Worm (Caenorhabditis elegans) whole organism, L4 larva: Measurements from ENCODE around the gene F08G5.3.

Source experiments
- T20F7.1 ChIP-seq: fragments of 200-800 bp; sonication (Bioruptor generic); optimal IDR thresholded peaks from 2 replicates; lab custom pipeline; 2018; ENCODE audit warnings: mild to moderate bottlenecking, missing genetic modification characterization, missing compliant biosample characterization
- T26A8.4 ChIP-seq: fragments of 200-800 bp; sonication (Bioruptor generic); IDR thresholded peaks from 2 replicates; pipeline ENCODE4 v1.3.6; 2022; ENCODE audit warnings: missing genetic modification characterization, missing compliant biosample characterization
- Y5F2A.4 ChIP-seq: fragments of 200-800 bp; sonication (Bioruptor generic); optimal IDR thresholded peaks from 2 replicates; lab custom pipeline; 2018; ENCODE audit warnings: mild to moderate bottlenecking, missing genetic modification characterization, missing compliant biosample characterization
- Y75B8A.6 ChIP-seq: fragments of 200-800 bp; sonication (Bioruptor generic); IDR thresholded peaks from 2 replicates; pipeline ENCODE4 v1.3.6; 2022; ENCODE audit warnings: missing genetic modification reagents, missing genetic modification characterization, missing compliant biosample characterization
- aha-1 ChIP-seq: fragments of 150-350 bp; peaks from one replicate; lab custom pipeline; 2014; ENCODE audit warnings: missing biosample characterization, missing genetic modification characterization
- aly-2 ChIP-seq: sonication (generic microtip); optimal IDR thresholded peaks from 2 replicates; lab custom pipeline; 2018; ENCODE audit warnings: missing biosample characterization, missing genetic modification characterization
- ama-1 ChIP-seq: fragments of 150-350 bp; optimal IDR thresholded peaks from 2 replicates; lab custom pipeline; 2014; ENCODE audit warnings: inconsistent platforms, mixed read lengths
- arid-1 ChIP-seq: fragments of 200-800 bp; sonication (Bioruptor generic); conservative IDR thresholded peaks from 2 replicates; pipeline ENCODE4 v1.3.6; 2022; ENCODE audit warnings: missing genetic modification reagents, missing genetic modification characterization, missing compliant biosample characterization
- attf-4 ChIP-seq: sonication (generic microtip); optimal IDR thresholded peaks from 3 replicates; lab custom pipeline; 2017; ENCODE audit warnings: missing biosample characterization, missing genetic modification characterization
- ceh-32 ChIP-seq: sonication (generic microtip); optimal IDR thresholded peaks from 2 replicates; lab custom pipeline; 2016; ENCODE audit warnings: mild to moderate bottlenecking, missing genetic modification characterization, missing compliant biosample characterization; ENCODE audit not compliant: poor library complexity
- ces-1 ChIP-seq: fragments of 150-350 bp; sonication (generic microtip); optimal IDR thresholded peaks from 4 replicates; lab custom pipeline; 2014; ENCODE audit warnings: missing biosample characterization, missing genetic modification reagents, missing genetic modification characterization
- ctbp-1 ChIP-seq: fragments of 200-800 bp; sonication (Bioruptor generic); IDR thresholded peaks from 2 replicates; pipeline ENCODE4 v1.3.6; 2022; ENCODE audit warnings: missing genetic modification reagents, missing genetic modification characterization, missing compliant biosample characterization
- daf-19 ChIP-seq: fragments of 200-800 bp; sonication (Bioruptor generic); conservative IDR thresholded peaks from 2 replicates; pipeline ENCODE4 v1.3.6; 2022; ENCODE audit warnings: missing genetic modification characterization, missing compliant biosample characterization
- dmd-6 ChIP-seq: fragments of 200-800 bp; sonication (Bioruptor generic); IDR thresholded peaks from 2 replicates; pipeline ENCODE4 v1.3.6; 2022; ENCODE audit warnings: missing genetic modification reagents, missing genetic modification characterization, missing compliant biosample characterization
- dpl-1 ChIP-seq: fragments of 150-350 bp; optimal IDR thresholded peaks from 2 replicates; lab custom pipeline; 2014; ENCODE audit warnings: missing biosample characterization, missing genetic modification reagents, missing genetic modification characterization
- egl-43 ChIP-seq: fragments of 200-800 bp; sonication (Bioruptor generic); IDR thresholded peaks from 2 replicates; pipeline ENCODE4 v1.3.6; 2022; ENCODE audit warnings: missing genetic modification reagents, missing genetic modification characterization, missing compliant biosample characterization
- fkh-10 ChIP-seq: fragments of 150-350 bp; optimal IDR thresholded peaks from 2 replicates; lab custom pipeline; 2014; ENCODE audit warnings: missing biosample characterization, missing genetic modification reagents, missing genetic modification characterization
- fos-1 ChIP-seq: fragments of 150-350 bp; optimal IDR thresholded peaks from 2 replicates; lab custom pipeline; 2014; ENCODE audit warnings: missing biosample characterization, missing genetic modification characterization
- gei-8 ChIP-seq: fragments of 200-800 bp; sonication (Bioruptor generic); optimal IDR thresholded peaks from 2 replicates; lab custom pipeline; 2018; ENCODE audit warnings: mild to moderate bottlenecking, missing genetic modification characterization, missing compliant biosample characterization
- hlh-11 ChIP-seq: fragments of 200-800 bp; sonication (Bioruptor generic); optimal IDR thresholded peaks from 2 replicates; lab custom pipeline; 2018; ENCODE audit warnings: mild to moderate bottlenecking, missing genetic modification characterization, missing compliant biosample characterization
- hlh-30 ChIP-seq: sonication (generic microtip); optimal IDR thresholded peaks from 2 replicates; lab custom pipeline; 2017; ENCODE audit warnings: antibody characterized with exemption, mild to moderate bottlenecking, missing genetic modification characterization, missing compliant biosample characterization; ENCODE audit not compliant: insufficient read depth
- hmg-1.1 ChIP-seq: fragments of 200-800 bp; sonication (Bioruptor generic); IDR thresholded peaks from 2 replicates; pipeline ENCODE4 v1.3.6; 2022; ENCODE audit warnings: missing genetic modification reagents, missing genetic modification characterization, missing compliant biosample characterization
- lin-29 ChIP-seq: fragments of 200-800 bp; sonication (Bioruptor generic); IDR thresholded peaks from 2 replicates; pipeline ENCODE4 v1.3.6; 2022; ENCODE audit warnings: missing genetic modification reagents, missing genetic modification characterization, missing compliant biosample characterization
- lin-38 ChIP-seq: fragments of 200-800 bp; sonication (Bioruptor generic); IDR thresholded peaks from 2 replicates; pipeline ENCODE4 v1.3.6; 2022; ENCODE audit warnings: missing genetic modification reagents, missing genetic modification characterization, missing compliant biosample characterization
- lin-39 ChIP-seq: fragments of 150-350 bp; optimal IDR thresholded peaks from 2 replicates; lab custom pipeline; 2014; ENCODE audit warnings: missing biosample characterization, missing genetic modification reagents, missing genetic modification characterization
- lsy-2 ChIP-seq, 2 experiments: fragments of 150-350 bp in 1 of 2; sonication (generic microtip) in 1 of 2; optimal IDR thresholded peaks; 2 replicates each; lab custom pipeline; 2014 to 2017; ENCODE audit warnings: missing biosample characterization in 2 of 2, missing genetic modification characterization in 2 of 2
- mdl-1 ChIP-seq, 2 experiments: fragments of 150-350 bp in 1 of 2; sonication (generic microtip) in 1 of 2; optimal IDR thresholded peaks; 2 replicates each; lab custom pipeline; 2014 to 2017; ENCODE audit warnings: missing biosample characterization in 2 of 2, missing genetic modification characterization in 2 of 2
- mep-1 ChIP-seq: fragments of 150-350 bp; sonication (generic microtip); optimal IDR thresholded peaks from 3 replicates; lab custom pipeline; 2014; ENCODE audit warnings: missing biosample characterization, missing genetic modification characterization
- mxl-3 ChIP-seq: fragments of 200-800 bp; sonication (Bioruptor generic); optimal IDR thresholded peaks from 2 replicates; lab custom pipeline; 2018; ENCODE audit warnings: mild to moderate bottlenecking, missing genetic modification characterization, missing compliant biosample characterization
- nhr-10 ChIP-seq: fragments of 150-350 bp; optimal IDR thresholded peaks from 2 replicates; lab custom pipeline; 2014; ENCODE audit warnings: missing biosample characterization, missing genetic modification characterization
- nhr-102 ChIP-seq: sonication (generic microtip); optimal IDR thresholded peaks from 2 replicates; lab custom pipeline; 2016; ENCODE audit warnings: mild to moderate bottlenecking, missing genetic modification characterization, moderate library complexity, missing compliant biosample characterization
- nhr-11 ChIP-seq: fragments of 150-350 bp; optimal IDR thresholded peaks from 2 replicates; lab custom pipeline; 2014; ENCODE audit warnings: missing biosample characterization, missing genetic modification characterization
- nhr-237 ChIP-seq: sonication (generic microtip); optimal IDR thresholded peaks from 2 replicates; lab custom pipeline; 2017; ENCODE audit warnings: missing biosample characterization, missing genetic modification characterization
- nhr-28 ChIP-seq: fragments of 150-350 bp; optimal IDR thresholded peaks from 2 replicates; lab custom pipeline; 2014; ENCODE audit warnings: missing biosample characterization, missing genetic modification characterization
- nhr-41 ChIP-seq: fragments of 200-800 bp; sonication (Bioruptor generic); IDR thresholded peaks from 2 replicates; pipeline ENCODE4 v1.3.6; 2022; ENCODE audit warnings: missing genetic modification reagents, missing genetic modification characterization, missing compliant biosample characterization
- nhr-77 ChIP-seq: fragments of 150-350 bp; optimal IDR thresholded peaks from 2 replicates; lab custom pipeline; 2014; ENCODE audit warnings: missing biosample characterization, missing genetic modification characterization
- pha-4 ChIP-seq, 2 experiments: fragments of 150-350 bp in 1 of 2; fragments of 200-800 bp in 1 of 2; sonication (Bioruptor generic) in 1 of 2; IDR thresholded peaks in 1 of 2; optimal IDR thresholded peaks in 1 of 2; 2 replicates each; pipeline versions ENCODE4 v1.3.6 to Lab custom; 2014 to 2022; ENCODE audit warnings: missing genetic modification characterization in 2 of 2, missing genetic modification reagents in 2 of 2, missing biosample characterization in 1 of 2, missing compliant biosample characterization in 1 of 2
- rbr-2 ChIP-seq: sonication (generic microtip); optimal IDR thresholded peaks from 2 replicates; lab custom pipeline; 2016; ENCODE audit warnings: missing genotype, missing genetic modification characterization, missing compliant biosample characterization
- saeg-2 ChIP-seq: fragments of 200-800 bp; sonication (Bioruptor generic); IDR thresholded peaks from 2 replicates; pipeline ENCODE4 v1.3.6; 2022; ENCODE audit warnings: missing genetic modification reagents, missing genetic modification characterization, missing compliant biosample characterization
- sdz-12 ChIP-seq: fragments of 200-800 bp; sonication (Bioruptor generic); optimal IDR thresholded peaks from 2 replicates; lab custom pipeline; 2018; ENCODE audit warnings: mild to moderate bottlenecking, missing genetic modification characterization, missing compliant biosample characterization
- skn-1 ChIP-seq: fragments of 150-350 bp; optimal IDR thresholded peaks from 2 replicates; lab custom pipeline; 2014; ENCODE audit warnings: missing biosample characterization, missing genetic modification characterization
- snpc-4 ChIP-seq: fragments of 150-350 bp; optimal IDR thresholded peaks from 2 replicates; lab custom pipeline; 2014; ENCODE audit warnings: missing biosample characterization, missing genetic modification characterization
- tra-1 ChIP-seq: fragments of 200-800 bp; sonication (Bioruptor generic); IDR thresholded peaks from 2 replicates; pipeline ENCODE4 v1.3.6; 2022; ENCODE audit warnings: missing genetic modification reagents, missing genetic modification characterization, missing compliant biosample characterization
- unc-130 ChIP-seq: sonication (generic microtip); optimal IDR thresholded peaks from 2 replicates; lab custom pipeline; 2016; ENCODE audit warnings: missing genetic modification reagents, missing genetic modification characterization, missing compliant biosample characterization
- unc-39 ChIP-seq: sonication (generic microtip); optimal IDR thresholded peaks from 2 replicates; lab custom pipeline; 2017; ENCODE audit warnings: missing biosample characterization, missing genetic modification characterization
- vab-7 ChIP-seq: fragments of 200-800 bp; sonication (Bioruptor generic); IDR thresholded peaks from 2 replicates; pipeline ENCODE4 v1.3.6; 2022; ENCODE audit warnings: missing genetic modification reagents, missing genetic modification characterization, missing compliant biosample characterization
- zfp-2 ChIP-seq: sonication (generic microtip); optimal IDR thresholded peaks from 2 replicates; lab custom pipeline; 2016; ENCODE audit warnings: mild to moderate bottlenecking, missing genetic modification characterization, missing compliant biosample characterization
- ztf-7 ChIP-seq: fragments of 150-350 bp; optimal IDR thresholded peaks from 2 replicates; lab custom pipeline; 2014; ENCODE audit warnings: missing biosample characterization, missing genetic modification characterization

F08G5.3 gene

DNA sequence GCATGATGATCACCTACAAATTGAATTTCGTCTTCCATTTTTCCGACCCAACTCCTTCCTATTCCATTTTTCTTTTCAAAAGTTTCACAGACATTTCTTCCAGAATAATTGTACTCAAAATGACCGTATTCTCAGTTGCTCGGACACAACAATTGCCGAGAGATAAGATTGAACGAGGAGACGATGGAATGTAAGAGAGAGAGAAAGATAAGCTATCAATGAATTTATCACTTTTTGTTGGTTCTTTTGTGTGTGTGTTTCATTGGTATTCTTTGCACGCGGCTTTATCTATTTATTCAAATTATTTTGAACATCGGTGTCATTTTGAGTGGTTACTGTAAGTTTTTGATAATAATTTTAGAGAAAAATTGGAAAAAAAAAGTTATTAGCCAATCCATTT, 3.1 kb upstream of the F08G5.3 start, which contains the start of gene ugt-65 (continued):
- no peak for TF ChIP-seq snpc-4 (tag; lab: Kevin White, UChicago)
- no peak for TF ChIP-seq nhr-10
- TF ChIP-seq nhr-41 (GFP tag; lab: Robert Waterston, UW) = no peak
- TF ChIP-seq nhr-77 (tag; lab: Kevin White, UChicago) = peak; percentile 46
- no peak for TF ChIP-seq attf-4
- TF ChIP-seq hmg-1.1 (GFP tag; lab: Robert Waterston, UW) = no peak
- TF ChIP-seq mdl-1 (tag; optimal IDR thresholded peaks at IDR 0.05; lab: Kevin White, UChicago) = no peak
- TF ChIP-seq lin-38 = no peak
- no peak for TF ChIP-seq egl-43 (GFP tag; lab: Robert Waterston, UW)
- peak; percentile 72 for TF ChIP-seq nhr-28 (tag; lab: Kevin White, UChicago)
- no peak for TF ChIP-seq nhr-237
- TF ChIP-seq lsy-2 (tag; optimal IDR thresholded peaks at IDR 0.05; lab: Kevin White, UChicago) = peak in 1 of 2 experiments; percentile 17
- no peak for TF ChIP-seq sdz-12
- TF ChIP-seq hlh-30 = no peak
- TF ChIP-seq pha-4 (GFP tag; IDR thresholded peaks at IDR 0.05; lab: Robert Waterston, UW) = no peak
- TF ChIP-seq pha-4 (tag; optimal IDR thresholded peaks at IDR 0.05; lab: Kevin White, UChicago) = no peak
- TF ChIP-seq gei-8 (GFP tag; lab: Kevin White, UChicago) = no peak
- no peak for TF ChIP-seq dpl-1 (GFP tag; lab: Kevin White, UChicago)
- no peak for TF ChIP-seq lin-39
- TF ChIP-seq fos-1 (tag; lab: Kevin White, UChicago) = no peak
- no peak for TF ChIP-seq mxl-3 (GFP tag; lab: Kevin White, UChicago)
- TF ChIP-seq Y75B8A.6 (GFP tag; lab: Robert Waterston, UW) = no peak
- no peak for TF ChIP-seq aly-2 (tag; lab: Kevin White, UChicago)
- TF ChIP-seq ama-1 = no peak
- TF ChIP-seq dmd-6 (GFP tag; lab: Robert Waterston, UW) = peak; percentile 54
- no peak for TF ChIP-seq Y5F2A.4 (GFP tag; lab: Kevin White, UChicago)
- no peak for TF ChIP-seq ces-1 (GFP tag; lab: Kevin White, UChicago)
- TF ChIP-seq ceh-32 (tag; lab: Kevin White, UChicago) = no peak
- no peak for TF ChIP-seq lin-29 (GFP tag; lab: Robert Waterston, UW)
- no peak for TF ChIP-seq skn-1 (tag; lab: Kevin White, UChicago)

DNA sequence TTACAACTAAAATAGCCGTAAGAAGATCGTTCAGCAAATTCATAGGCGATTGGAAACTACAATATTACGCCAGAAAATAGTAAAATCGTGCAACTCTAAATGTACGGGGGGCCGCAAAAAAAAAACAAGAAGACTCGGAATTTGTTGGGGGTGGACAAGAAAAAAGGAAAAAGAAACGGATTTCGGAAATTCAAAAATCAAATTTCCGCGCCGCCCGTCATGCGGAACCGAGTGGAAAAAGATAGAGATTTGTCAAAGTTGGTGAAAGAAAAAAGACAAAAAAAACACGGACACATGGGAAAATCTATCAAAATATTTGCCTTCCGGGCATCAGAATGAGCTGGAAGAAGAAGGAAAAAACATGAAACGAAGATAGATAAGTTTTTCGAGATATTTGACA, 1.9 kb upstream of the F08G5.3 start:
- TF ChIP-seq fkh-10 (GFP tag; lab: Kevin White, UChicago) (peak; percentile 54), Y75B8A.6 (GFP tag; lab: Robert Waterston, UW) (no peak), nhr-10 (no peak), mep-1 (tag; lab: Kevin White, UChicago) (peak; percentile 14), tra-1 (no peak), mxl-3 (GFP tag; lab: Kevin White, UChicago) (no peak), arid-1 (no peak), daf-19 (no peak), unc-130 (GFP tag; lab: Kevin White, UChicago) (no peak), nhr-102 (tag; lab: Kevin White, UChicago) (no peak)

DNA sequence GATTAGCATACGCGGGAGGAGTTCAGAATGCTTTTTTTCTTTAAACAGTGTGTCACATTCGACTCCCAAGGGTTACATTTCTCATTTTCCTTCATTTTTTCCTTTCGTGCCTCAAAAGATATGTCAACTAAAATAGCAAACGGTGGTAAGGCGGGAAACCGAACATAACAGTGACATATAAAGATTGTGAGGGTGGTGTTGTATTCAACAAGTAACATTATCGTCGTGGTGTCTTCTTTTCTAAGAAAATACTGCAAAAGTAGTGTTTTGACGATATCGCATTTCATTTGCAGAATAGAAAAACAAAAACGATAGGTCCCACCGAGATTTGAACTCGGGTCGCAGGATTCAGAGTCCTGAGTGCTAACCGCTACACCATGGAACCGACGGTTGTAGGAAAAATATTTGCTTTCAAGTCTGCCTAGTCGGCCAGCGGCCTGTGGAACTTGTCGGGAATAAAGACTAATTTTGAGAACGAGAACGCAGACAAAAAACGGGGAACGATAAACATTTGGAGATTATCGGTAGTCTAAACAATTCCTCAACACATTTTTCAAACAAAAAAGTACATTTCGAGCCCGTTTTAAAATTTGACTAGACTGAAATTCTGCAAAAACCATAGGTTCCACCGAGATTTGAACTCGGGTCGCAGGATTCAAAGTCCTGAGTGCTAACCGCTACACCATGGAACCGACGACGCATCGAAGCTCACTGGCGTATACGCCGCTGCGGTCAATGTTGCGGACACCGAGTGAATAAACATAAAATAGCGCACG, 569 bp downstream of the F08G5.3 start:
- no peak for TF ChIP-seq Y75B8A.6 (GFP tag; lab: Robert Waterston, UW)
- TF ChIP-seq T26A8.4 (GFP tag; lab: Robert Waterston, UW) = peak; percentile 19; the same call in 1 of the 2 replicates
- TF ChIP-seq ztf-7 = no peak
- no peak for TF ChIP-seq lin-39
- TF ChIP-seq nhr-11 = no peak
- TF ChIP-seq nhr-102 (tag; lab: Kevin White, UChicago) = no peak
- no peak for TF ChIP-seq fos-1 (tag; lab: Kevin White, UChicago)
- TF ChIP-seq ctbp-1 (GFP tag; lab: Robert Waterston, UW) = no peak
- TF ChIP-seq aha-1 (tag; lab: Kevin White, UChicago) = peak; percentile 20
- no peak for TF ChIP-seq T20F7.1 (GFP tag; lab: Kevin White, UChicago)
- TF ChIP-seq daf-19 = peak; percentile 63; the same call in 1 of the 2 replicates
- peak; percentile 19 for TF ChIP-seq hlh-11
- no peak for TF ChIP-seq zfp-2
- peak; percentile 55 for TF ChIP-seq hmg-1.1 (GFP tag; lab: Robert Waterston, UW)
- TF ChIP-seq rbr-2 = no peak
- peak; percentile 13; the same call in 1 of the 2 replicates for TF ChIP-seq vab-7 (GFP tag; lab: Robert Waterston, UW)
- TF ChIP-seq saeg-2 (GFP tag; lab: Robert Waterston, UW) = no peak
- no peak for TF ChIP-seq unc-39 (tag; lab: Kevin White, UChicago)
